Worm (Caenorhabditis elegans): ENCODE data around the gene C37C3.1.

DNA sequence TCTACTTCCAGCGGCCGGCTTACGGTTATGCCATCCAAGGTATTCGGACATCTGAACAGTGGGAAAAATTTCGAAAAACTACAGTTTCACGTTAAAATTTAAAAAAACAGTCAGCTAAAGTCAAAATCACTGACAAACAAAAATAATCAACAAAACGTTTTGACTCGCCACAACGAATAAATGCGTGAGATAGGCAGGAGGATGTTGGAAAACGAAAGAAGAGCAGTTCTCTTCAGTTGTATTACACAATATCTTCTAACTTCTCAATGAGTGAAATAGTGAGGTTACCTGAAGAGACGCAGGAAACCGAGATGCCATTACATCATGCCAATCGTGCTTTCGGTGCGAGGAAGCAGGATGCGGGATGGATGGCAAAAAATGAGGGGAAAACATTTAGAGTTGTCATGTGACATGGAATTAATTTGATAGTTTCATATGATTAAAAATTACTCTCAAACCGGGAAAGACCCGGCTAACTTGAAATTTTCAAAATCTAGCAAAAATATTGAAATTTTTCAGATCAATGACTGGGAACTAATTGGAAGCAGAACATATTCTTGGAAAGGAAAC lies 36.1 kb downstream of the C37C3.1 start, which contains the start of gene F40A3.6:
- TF ChIP-seq hlh-6 (tag; optimal IDR thresholded peaks at IDR 0.05): no peak
- no peak for TF ChIP-seq fkh-10 (GFP tag; optimal IDR thresholded peaks at IDR 0.05)
- TF ChIP-seq nhr-11 (tag; optimal IDR thresholded peaks at IDR 0.05): no peak
- TF ChIP-seq pha-4 (tag; optimal IDR thresholded peaks at IDR 0.05): no peak
- no peak for TF ChIP-seq ceh-24 (tag; optimal IDR thresholded peaks at IDR 0.05)
- no peak for TF ChIP-seq pqm-1 (tag; optimal IDR thresholded peaks at IDR 0.05)
- TF ChIP-seq dve-1 (tag; optimal IDR thresholded peaks at IDR 0.05): no peak
- TF ChIP-seq eyg-1 (tag; optimal IDR thresholded peaks at IDR 0.05): no peak
- no peak for TF ChIP-seq npax-4 (tag; optimal IDR thresholded peaks at IDR 0.05)
- TF ChIP-seq nhr-232 (tag; optimal IDR thresholded peaks at IDR 0.05): no peak
- no peak for TF ChIP-seq elt-2 (tag; optimal IDR thresholded peaks at IDR 0.05)
- TF ChIP-seq C08G9.2 (tag; optimal IDR thresholded peaks at IDR 0.05): no peak
- TF ChIP-seq unc-55 (GFP tag; optimal IDR thresholded peaks at IDR 0.05): no peak

All from whole organism, late embryonic.